Worm (Caenorhabditis elegans): ENCODE data around the gene pros-1.

ce11 chrIII:8030963-8031362 is 36.1 kb upstream of the pros-1 start, which contains the start of gene F44B9.9:
- TF ChIP-seq him-1 (tag; optimal IDR thresholded peaks at IDR 0.05): no peak
- no peak for TF ChIP-seq W03F9.2 (tag; optimal IDR thresholded peaks at IDR 0.05)
- no peak for TF ChIP-seq dao-5 (tag; optimal IDR thresholded peaks at IDR 0.05)
